Worm (Caenorhabditis elegans) whole organism, L4/young adult: ENCODE data around the gene F26A10.2.

ENCODE experiments used
- W03F9.2 ChIP-seq: fragments of 150-350 bp; optimal IDR thresholded peaks from 2 replicates; lab custom pipeline; 2014; ENCODE audit warnings: missing biosample characterization, missing genetic modification characterization
- dao-5 ChIP-seq: sonication (generic microtip); optimal IDR thresholded peaks from 2 replicates; lab custom pipeline; 2016; ENCODE audit warnings: missing genotype, missing genetic modification characterization, moderate library complexity, missing compliant biosample characterization
- him-1 ChIP-seq: sonication (generic microtip); optimal IDR thresholded peaks from 2 replicates; lab custom pipeline; 2016; ENCODE audit warnings: missing genotype, missing genetic modification reagents, missing genetic modification characterization, missing compliant biosample characterization

- TF ChIP-seq him-1 (tag; lab: Kevin White, UChicago): no peak
- no peak for TF ChIP-seq dao-5
- no peak for TF ChIP-seq W03F9.2
Measured at ce11 chrX:7661628-7662027, 16.4 kb upstream of the F26A10.2 start.
